Worm (Caenorhabditis elegans) whole organism, L4 larva: ENCODE results near the gene idpp-3.

Source experiments
- ama-1 ChIP-seq: fragments of 150-350 bp; optimal IDR thresholded peaks from 2 replicates; lab custom pipeline; 2014; ENCODE audit warnings: inconsistent platforms, mixed read lengths
- dpl-1 ChIP-seq: fragments of 150-350 bp; optimal IDR thresholded peaks from 2 replicates; lab custom pipeline; 2014; ENCODE audit warnings: missing biosample characterization, missing genetic modification reagents, missing genetic modification characterization
- egl-27 ChIP-seq: sonication (generic microtip); optimal IDR thresholded peaks from 3 replicates; lab custom pipeline; 2017; ENCODE audit warnings: missing biosample characterization, missing genetic modification reagents, missing genetic modification characterization
- hlh-30 ChIP-seq: sonication (generic microtip); optimal IDR thresholded peaks from 2 replicates; lab custom pipeline; 2017; ENCODE audit warnings: antibody characterized with exemption, mild to moderate bottlenecking, missing genetic modification characterization, missing compliant biosample characterization; ENCODE audit not compliant: insufficient read depth
- mdl-1 ChIP-seq, 2 experiments: fragments of 150-350 bp in 1 of 2; sonication (generic microtip) in 1 of 2; optimal IDR thresholded peaks; 2 replicates each; lab custom pipeline; 2014 to 2017; ENCODE audit warnings: missing biosample characterization in 2 of 2, missing genetic modification characterization in 2 of 2
- nhr-10 ChIP-seq: fragments of 150-350 bp; optimal IDR thresholded peaks from 2 replicates; lab custom pipeline; 2014; ENCODE audit warnings: missing biosample characterization, missing genetic modification characterization
- pha-4 ChIP-seq, 2 experiments: fragments of 150-350 bp in 1 of 2; fragments of 200-800 bp in 1 of 2; sonication (Bioruptor generic) in 1 of 2; IDR thresholded peaks in 1 of 2; optimal IDR thresholded peaks in 1 of 2; 2 replicates each; pipeline versions ENCODE4 v1.3.6 to Lab custom; 2014 to 2022; ENCODE audit warnings: missing genetic modification characterization in 2 of 2, missing genetic modification reagents in 2 of 2, missing biosample characterization in 1 of 2, missing compliant biosample characterization in 1 of 2
- zag-1 ChIP-seq: fragments of 150-350 bp; optimal IDR thresholded peaks from 2 replicates; lab custom pipeline; 2014; ENCODE audit warnings: missing biosample characterization, missing genetic modification characterization

ce11 chrX:14965761-14966160 lies 4.4 kb upstream of the idpp-3 start, which contains the start of gene F45B8.5:
- no peak for TF ChIP-seq mdl-1 (tag; optimal IDR thresholded peaks at IDR 0.05; lab: Kevin White, UChicago)
- no peak for TF ChIP-seq dpl-1 (GFP tag; lab: Kevin White, UChicago)
- no peak for TF ChIP-seq nhr-10 (tag; lab: Kevin White, UChicago)
- TF ChIP-seq zag-1 (tag; lab: Kevin White, UChicago), result no peak
- TF ChIP-seq hlh-30 (tag; lab: Kevin White, UChicago), result no peak
- no peak for TF ChIP-seq pha-4 (GFP tag; IDR thresholded peaks at IDR 0.05; lab: Robert Waterston, UW)
- TF ChIP-seq pha-4 (tag; optimal IDR thresholded peaks at IDR 0.05; lab: Kevin White, UChicago), result no peak
- TF ChIP-seq ama-1 (lab: Kevin White, UChicago), result no peak
- TF ChIP-seq egl-27 (tag; lab: Kevin White, UChicago), result no peak
